Worm (Caenorhabditis elegans) whole organism, L1 larva: Measurements from ENCODE around the gene sid-2.

Experiments used
- nhr-19 ChIP-seq: fragments of 200-800 bp; sonication (Bioruptor generic); conservative IDR thresholded peaks from 2 replicates; pipeline ENCODE4 v1.3.6; 2022; ENCODE audit warnings: missing genetic modification characterization, missing compliant biosample characterization
- pax-3 ChIP-seq: fragments of 200-800 bp; sonication (Bioruptor generic); optimal IDR thresholded peaks from 2 replicates; lab custom pipeline; 2018; ENCODE audit warnings: mild to moderate bottlenecking, missing genetic modification characterization, moderate library complexity, missing compliant biosample characterization
- snpc-4 ChIP-seq: fragments of 150-350 bp; optimal IDR thresholded peaks from 2 replicates; lab custom pipeline; 2014; ENCODE audit warnings: missing biosample characterization, missing genetic modification characterization

DNA sequence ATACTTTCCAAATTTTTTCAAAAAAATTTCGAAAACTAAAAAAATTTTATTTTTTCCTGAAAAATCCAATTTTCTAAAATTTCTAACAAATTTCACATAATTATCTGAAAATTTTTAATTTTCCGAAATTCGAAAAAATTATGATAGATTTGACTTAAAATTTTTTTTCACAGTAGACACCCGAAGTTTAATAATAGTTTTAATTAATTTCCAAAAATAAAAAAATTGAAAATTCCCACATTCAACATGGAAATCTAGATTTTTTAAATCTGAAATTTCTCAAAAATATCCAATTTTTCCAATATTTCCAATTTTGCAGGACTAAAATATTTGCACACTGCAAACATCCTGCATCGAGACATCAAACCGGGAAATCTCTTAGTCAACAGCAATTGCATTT lies 42.7 kb downstream of the sid-2 start:
- no peak for TF ChIP-seq nhr-19 (GFP tag; lab: Robert Waterston, UW)
- no peak for TF ChIP-seq pax-3 (tag; lab: Kevin White, UChicago)
- no peak for TF ChIP-seq snpc-4 (tag; lab: Kevin White, UChicago)
